Worm (Caenorhabditis elegans): ENCODE results near the gene F47B8.8.

DNA sequence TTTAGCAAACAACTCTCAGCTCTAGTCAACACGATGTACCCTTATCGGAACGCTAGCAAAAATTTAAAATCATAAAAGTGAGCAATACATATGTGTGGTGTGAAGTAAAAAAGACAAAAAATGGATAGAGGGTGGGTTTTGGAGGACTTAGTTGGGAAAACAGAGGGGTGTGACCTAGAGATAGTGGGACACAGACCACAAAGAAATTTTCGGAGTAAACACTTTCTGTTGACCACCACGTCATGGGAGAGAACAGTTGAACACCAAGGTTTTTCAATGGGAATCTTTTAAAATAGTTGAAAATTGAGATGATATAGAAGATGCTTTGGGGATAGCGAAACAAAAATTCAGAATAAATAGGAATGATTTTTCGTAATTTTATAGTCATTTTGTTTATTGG, 14.3 kb upstream of the F47B8.8 start:
- TF ChIP-seq tlp-1 (tag; optimal IDR thresholded peaks at IDR 0.05) (no peak), rnt-1 (tag; optimal IDR thresholded peaks at IDR 0.05) (no peak), aly-2 (tag; optimal IDR thresholded peaks at IDR 0.05) (no peak), irx-1 (tag; optimal IDR thresholded peaks at IDR 0.05) (no peak), ets-5 (GFP tag; IDR thresholded peaks at IDR 0.05) (no peak), lsy-2 (tag; optimal IDR thresholded peaks at IDR 0.05) (peak in 1 of 2 experiments; percentile 23), efl-1 (optimal IDR thresholded peaks at IDR 0.05) (no peak), efl-1 (GFP tag; optimal IDR thresholded peaks at IDR 0.05 in 1 of 2) (peak in 1 of 2 experiments; percentile 2), ces-1 (GFP tag; optimal IDR thresholded peaks at IDR 0.05) (no peak)

Data from whole organism, L1 larva.